Fruit fly (Drosophila melanogaster): ENCODE measurements around the gene CG32573.

DNA sequence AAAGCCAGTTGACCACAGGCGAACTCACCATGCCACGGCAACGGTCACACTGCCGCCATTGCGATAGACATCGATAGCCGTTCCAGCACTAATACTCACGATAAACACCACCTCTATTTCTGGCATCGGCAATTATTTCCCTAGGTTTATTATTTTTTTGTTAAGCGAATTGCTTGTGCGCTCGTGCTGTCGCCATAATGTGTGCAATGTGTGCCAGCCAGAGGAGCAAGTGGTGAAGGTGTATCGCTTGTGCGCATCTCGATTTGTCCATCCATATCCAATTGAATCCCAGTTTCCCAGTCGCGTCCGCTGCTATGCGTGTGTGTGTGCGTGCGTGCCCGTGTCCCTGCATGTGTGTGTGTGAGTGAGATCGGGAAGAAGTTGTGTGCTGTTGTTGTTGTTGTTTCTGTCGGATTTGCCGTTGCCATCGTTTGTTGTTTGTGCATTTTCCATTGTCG is 40.5 kb upstream of the CG32573 start, which contains the start of gene mbt:
- no peak for TF ChIP-seq rn (GFP tag; IDR thresholded peaks at IDR 0.05)
- no peak for TF ChIP-seq CG4496 (GFP tag; IDR thresholded peaks at IDR 0.05)
- peak; percentile 40 for TF ChIP-seq CG13204 (GFP tag; optimal IDR thresholded peaks at IDR 0.05)
- TF ChIP-seq EcR (GFP tag; optimal IDR thresholded peaks at IDR 0.05), result peak; percentile 21
- no peak for TF ChIP-seq CG15710 (tag; optimal IDR thresholded peaks at IDR 0.05)
- no peak for TF ChIP-seq CG17806 (tag; optimal IDR thresholded peaks at IDR 0.05)
- TF ChIP-seq Ets98B (GFP tag; IDR thresholded peaks at IDR 0.05), result no peak
- TF ChIP-seq CG14655 (GFP tag; optimal IDR thresholded peaks at IDR 0.05), result no peak
- no peak for TF ChIP-seq D1 (tag; optimal IDR thresholded peaks at IDR 0.05)
- TF ChIP-seq gl (tag; optimal IDR thresholded peaks at IDR 0.05), result no peak
- no peak for TF ChIP-seq Snoo (tag; optimal IDR thresholded peaks at IDR 0.05)
